Worm (Caenorhabditis elegans) whole organism, early embryonic: ENCODE data around the gene zig-10.

Source experiments
- B0310.2 ChIP-seq: sonication (generic microtip); optimal IDR thresholded peaks from 2 replicates; lab custom pipeline; 2016; ENCODE audit warnings: mild to moderate bottlenecking, missing genetic modification characterization, missing compliant biosample characterization
- F13C5.2 ChIP-seq: sonication (generic microtip); optimal IDR thresholded peaks from 2 replicates; lab custom pipeline; 2017; ENCODE audit warnings: mild to moderate bottlenecking, missing genetic modification characterization, inconsistent platforms, missing compliant biosample characterization
- aly-1 ChIP-seq: sonication (generic microtip); optimal IDR thresholded peaks from 2 replicates; lab custom pipeline; 2016; ENCODE audit warnings: missing genetic modification characterization, missing compliant biosample characterization
- ceh-13 ChIP-seq: fragments of 200-800 bp; sonication (Bioruptor generic); optimal IDR thresholded peaks from 2 replicates; lab custom pipeline; 2018; ENCODE audit warnings: mild to moderate bottlenecking, missing genetic modification characterization, missing compliant biosample characterization
- ets-7 ChIP-seq: sonication (generic microtip); optimal IDR thresholded peaks from 2 replicates; lab custom pipeline; 2016; ENCODE audit warnings: missing genotype, missing genetic modification characterization, missing compliant biosample characterization
- flt-1 ChIP-seq: fragments of 200-800 bp; sonication (Bioruptor generic); IDR thresholded peaks from 2 replicates; pipeline ENCODE4 v1.3.6; 2022; ENCODE audit warnings: missing genetic modification characterization, missing compliant biosample characterization
- hmbx-1 ChIP-seq: sonication (generic microtip); optimal IDR thresholded peaks from 2 replicates; lab custom pipeline; 2016; ENCODE audit warnings: mild to moderate bottlenecking, missing genetic modification characterization, missing compliant biosample characterization
- hmg-4 ChIP-seq: fragments of 200-800 bp; sonication (Bioruptor generic); optimal IDR thresholded peaks from 2 replicates; lab custom pipeline; 2018; ENCODE audit warnings: mild to moderate bottlenecking, missing genetic modification characterization, missing compliant biosample characterization
- hnd-1 ChIP-seq: sonication (generic microtip); optimal IDR thresholded peaks from 2 replicates; lab custom pipeline; 2016; ENCODE audit warnings: missing genetic modification characterization, missing compliant biosample characterization
- pes-1 ChIP-seq: fragments of 200-800 bp; sonication (Bioruptor generic); IDR thresholded peaks from 2 replicates; pipeline ENCODE4 v1.3.6; 2022; ENCODE audit warnings: missing genetic modification reagents, missing genetic modification characterization, missing compliant biosample characterization
- scrt-1 ChIP-seq: fragments of 200-800 bp; sonication (Bioruptor generic); IDR thresholded peaks from 2 replicates; pipeline ENCODE4 v1.3.6; 2022; ENCODE audit warnings: missing genetic modification characterization, missing compliant biosample characterization
- sea-1 ChIP-seq: fragments of 200-800 bp; sonication (Bioruptor generic); conservative IDR thresholded peaks from 2 replicates; pipeline ENCODE4 v1.3.6; 2022; ENCODE audit warnings: missing genetic modification characterization, missing compliant biosample characterization
- tbx-11 ChIP-seq: fragments of 200-800 bp; sonication (Bioruptor generic); IDR thresholded peaks from 2 replicates; pipeline ENCODE4 v1.3.6; 2022; ENCODE audit warnings: missing genetic modification characterization, missing compliant biosample characterization
- tbx-37 ChIP-seq: fragments of 200-800 bp; sonication (Bioruptor generic); conservative IDR thresholded peaks from 2 replicates; pipeline ENCODE4 v1.3.6; 2022; ENCODE audit warnings: missing genetic modification reagents, missing genetic modification characterization, missing compliant biosample characterization
- tra-4 ChIP-seq: sonication (generic microtip); optimal IDR thresholded peaks from 2 replicates; lab custom pipeline; 2017; ENCODE audit warnings: missing genetic modification characterization, missing compliant biosample characterization

The zig-10 gene

ce11 chrII:6448189-6448588 lies 49.7 kb downstream of the zig-10 start:
- no peak for TF ChIP-seq tra-4 (tag; lab: Kevin White, UChicago)
- no peak for TF ChIP-seq hmg-4 (GFP tag; lab: Kevin White, UChicago)
- no peak for TF ChIP-seq sea-1 (GFP tag; lab: Robert Waterston, UW)
- no peak for TF ChIP-seq hmbx-1 (tag; lab: Kevin White, UChicago)
- TF ChIP-seq scrt-1 (GFP tag; lab: Robert Waterston, UW), result no peak
- no peak for TF ChIP-seq ceh-13
- no peak for TF ChIP-seq tbx-37 (GFP tag; lab: Robert Waterston, UW)
- TF ChIP-seq pes-1, result no peak
- TF ChIP-seq F13C5.2 (tag; lab: Kevin White, UChicago), result no peak

DNA sequence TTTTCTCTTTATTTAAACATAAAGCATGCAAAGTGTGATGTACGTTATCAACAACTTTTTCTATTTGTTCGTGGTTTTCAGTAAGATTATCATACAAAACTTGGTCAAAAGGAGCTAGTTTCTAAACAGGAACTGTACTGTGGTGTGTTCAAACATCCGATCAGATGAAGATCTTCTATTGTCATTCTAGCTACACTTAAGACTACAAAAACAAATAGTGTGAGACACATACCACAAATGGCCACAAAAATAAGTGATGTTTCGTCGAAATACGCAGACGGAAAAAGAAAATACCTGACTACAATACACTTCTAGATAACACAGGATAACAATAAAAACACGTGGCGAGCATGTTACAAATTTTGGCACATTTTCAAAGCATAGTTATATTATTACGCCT lies 50.1 kb downstream of the zig-10 start:
- TF ChIP-seq hmbx-1 (tag; lab: Kevin White, UChicago) (no peak), aly-1 (tag; lab: Kevin White, UChicago) (no peak), tbx-11 (GFP tag; lab: Robert Waterston, UW) (no peak), ceh-13 (no peak), B0310.2 (no peak), F13C5.2 (tag; lab: Kevin White, UChicago) (no peak), hmg-4 (GFP tag; lab: Kevin White, UChicago) (no peak), sea-1 (GFP tag; lab: Robert Waterston, UW) (no peak), hnd-1 (tag; lab: Kevin White, UChicago) (no peak), ets-7 (tag; lab: Kevin White, UChicago) (no peak), scrt-1 (GFP tag; lab: Robert Waterston, UW) (no peak)

- TF ChIP-seq flt-1 (GFP tag; lab: Robert Waterston, UW) (no peak), B0310.2 (no peak), pes-1 (no peak), ceh-13 (no peak), hmg-4 (GFP tag; lab: Kevin White, UChicago) (no peak), tra-4 (tag; lab: Kevin White, UChicago) (no peak), hnd-1 (tag; lab: Kevin White, UChicago) (no peak), tbx-11 (GFP tag; lab: Robert Waterston, UW) (no peak)
Measured at ce11 chrII:6449656-6450055, 51.1 kb downstream of the zig-10 start, which contains the start of gene nhr-22. nhr-22 (minus strand) TSS chrII:6449792.
